Worm (Caenorhabditis elegans) whole organism, mixed stage, embryonic: ENCODE measurements around the gene R12B2.13.
A peak's percentile ranks its signal among the peaks of the same experiment; 100 is the strongest.

Experiments used
- M03D4.4 ChIP-seq: sonication (generic microtip); optimal IDR thresholded peaks from 2 replicates; lab custom pipeline; 2017; ENCODE audit warnings: mild to moderate bottlenecking, missing genetic modification characterization, missing compliant biosample characterization
- bed-3 ChIP-seq: fragments of 200-800 bp; sonication (Bioruptor generic); optimal IDR thresholded peaks from 3 replicates; lab custom pipeline; 2018; ENCODE audit warnings: mild to moderate bottlenecking, missing genetic modification characterization, moderate library complexity, missing compliant biosample characterization
- ceh-39 ChIP-seq: fragments of 150-350 bp; optimal IDR thresholded peaks from 2 replicates; lab custom pipeline; 2014; ENCODE audit warnings: missing biosample characterization, missing genetic modification characterization
- ceh-43 ChIP-seq: fragments of 200-800 bp; sonication (Bioruptor generic); optimal IDR thresholded peaks from 2 replicates; lab custom pipeline; 2018; ENCODE audit warnings: mild to moderate bottlenecking, missing genetic modification characterization, moderate library complexity, missing compliant biosample characterization
- ceh-83 ChIP-seq: fragments of 200-800 bp; sonication (Bioruptor generic); optimal IDR thresholded peaks from 2 replicates; lab custom pipeline; 2018; ENCODE audit warnings: mild to moderate bottlenecking, missing genetic modification characterization, missing compliant biosample characterization
- ces-1 ChIP-seq: fragments of 150-350 bp; optimal IDR thresholded peaks from 2 replicates; lab custom pipeline; 2014; ENCODE audit warnings: missing biosample characterization, missing genetic modification reagents, missing genetic modification characterization
- drap-1 ChIP-seq: fragments of 200-800 bp; sonication (Bioruptor generic); optimal IDR thresholded peaks from 3 replicates; lab custom pipeline; 2018; ENCODE audit warnings: mild to moderate bottlenecking, missing genetic modification characterization, missing compliant biosample characterization
- elt-1 ChIP-seq: sonication (generic microtip); optimal IDR thresholded peaks from 2 replicates; lab custom pipeline; 2017; ENCODE audit warnings: missing genetic modification characterization, mild to moderate bottlenecking, missing compliant biosample characterization, antibody characterized with exemption, moderate library complexity, borderline replicate concordance; ENCODE audit not compliant: insufficient read depth
- elt-3 ChIP-seq: fragments of 150-350 bp; optimal IDR thresholded peaks from 2 replicates; lab custom pipeline; 2014; ENCODE audit warnings: missing biosample characterization, missing genetic modification characterization
- flh-1 ChIP-seq: fragments of 200-800 bp; sonication (Bioruptor generic); optimal IDR thresholded peaks from 2 replicates; lab custom pipeline; 2018; ENCODE audit warnings: mild to moderate bottlenecking, missing genetic modification characterization, moderate library complexity, missing compliant biosample characterization
- hlh-1 ChIP-seq: fragments of 150-350 bp; optimal IDR thresholded peaks from 2 replicates; lab custom pipeline; 2014; ENCODE audit warnings: missing biosample characterization, missing genetic modification reagents, missing genetic modification characterization
- lin-13 ChIP-seq: fragments of 150-350 bp; optimal IDR thresholded peaks from 2 replicates; lab custom pipeline; 2014; ENCODE audit warnings: missing biosample characterization, missing genetic modification characterization
- lin-32 ChIP-seq: fragments of 200-800 bp; sonication (Bioruptor generic); optimal IDR thresholded peaks from 2 replicates; lab custom pipeline; 2018; ENCODE audit warnings: mild to moderate bottlenecking, missing genetic modification characterization, missing compliant biosample characterization
- lsy-2 ChIP-seq: fragments of 150-350 bp; optimal IDR thresholded peaks from 2 replicates; lab custom pipeline; 2014; ENCODE audit warnings: missing biosample characterization, missing genetic modification characterization
- mab-5 ChIP-seq: fragments of 150-350 bp; optimal IDR thresholded peaks from 2 replicates; lab custom pipeline; 2014; ENCODE audit warnings: missing biosample characterization, missing genetic modification characterization
- mep-1 ChIP-seq: fragments of 150-350 bp; optimal IDR thresholded peaks from 2 replicates; lab custom pipeline; 2017; ENCODE audit warnings: missing biosample characterization, missing genetic modification reagents, missing genetic modification characterization, inconsistent platforms
- mls-2 ChIP-seq: sonication (generic microtip); optimal IDR thresholded peaks from 2 replicates; lab custom pipeline; 2016; ENCODE audit warnings: mild to moderate bottlenecking, missing genetic modification characterization, moderate library complexity, missing compliant biosample characterization
- nhr-12 ChIP-seq: fragments of 150-350 bp; optimal IDR thresholded peaks from 2 replicates; lab custom pipeline; 2014; ENCODE audit warnings: missing biosample characterization, missing genetic modification characterization
- nhr-2 ChIP-seq: fragments of 150-350 bp; optimal IDR thresholded peaks from 2 replicates; lab custom pipeline; 2014; ENCODE audit warnings: missing biosample characterization, missing genetic modification characterization
- nhr-237 ChIP-seq: fragments of 150-350 bp; optimal IDR thresholded peaks from 2 replicates; lab custom pipeline; 2014; ENCODE audit warnings: missing biosample characterization, missing genetic modification characterization
- nhr-28 ChIP-seq: fragments of 150-350 bp; optimal IDR thresholded peaks from 2 replicates; lab custom pipeline; 2014; ENCODE audit warnings: missing biosample characterization, missing genetic modification characterization
- nhr-76 ChIP-seq: sonication (generic microtip); optimal IDR thresholded peaks from 2 replicates; lab custom pipeline; 2017; ENCODE audit warnings: missing biosample characterization, missing genetic modification characterization
- pha-4 ChIP-seq: fragments of 150-350 bp; optimal IDR thresholded peaks from 2 replicates; lab custom pipeline; 2018; ENCODE audit warnings: missing biosample characterization, missing genetic modification reagents, missing genetic modification characterization
- sem-2 ChIP-seq: fragments of 200-800 bp; sonication (Bioruptor generic); optimal IDR thresholded peaks from 2 replicates; lab custom pipeline; 2018; ENCODE audit warnings: mild to moderate bottlenecking, missing genetic modification characterization, missing compliant biosample characterization
- snpc-4 ChIP-seq: fragments of 150-350 bp; optimal IDR thresholded peaks from 2 replicates; lab custom pipeline; 2014; ENCODE audit warnings: missing biosample characterization, missing genetic modification characterization
- unc-120 ChIP-seq: sonication (generic microtip); optimal IDR thresholded peaks from 2 replicates; lab custom pipeline; 2017; ENCODE audit warnings: missing genetic modification characterization, missing compliant biosample characterization; ENCODE audit not compliant: poor library complexity, severe bottlenecking
- unc-39 ChIP-seq: fragments of 150-350 bp; optimal IDR thresholded peaks from 2 replicates; lab custom pipeline; 2014; ENCODE audit warnings: missing biosample characterization, missing genetic modification characterization
- zip-8 ChIP-seq: fragments of 150-350 bp; optimal IDR thresholded peaks from 2 replicates; lab custom pipeline; 2014; ENCODE audit warnings: missing biosample characterization, missing genetic modification characterization
- ztf-11 ChIP-seq: fragments of 150-350 bp; optimal IDR thresholded peaks from 2 replicates; lab custom pipeline; 2014; ENCODE audit warnings: missing biosample characterization, missing genetic modification characterization

The R12B2.13 gene

ce11 chrIII:5836261-5836660 lies 3.0 kb upstream of the R12B2.13 start:
- TF ChIP-seq elt-1 (tag; lab: Kevin White, UChicago) = peak; percentile 6
- TF ChIP-seq bed-3 (GFP tag; lab: Kevin White, UChicago) = no peak
- TF ChIP-seq, all 35 proteins: peak for 1

ce11 chrIII:5835163-5835871 lies 2.0 kb upstream of the R12B2.13 start:
- no peak for TF ChIP-seq lsy-2 (tag; lab: Kevin White, UChicago)
- peak; percentile 53 for TF ChIP-seq unc-120 (tag; lab: Kevin White, UChicago)
- no peak for TF ChIP-seq nhr-28 (tag; lab: Kevin White, UChicago)
- no peak for TF ChIP-seq flh-1 (GFP tag; lab: Kevin White, UChicago)
- TF ChIP-seq elt-3 (tag; lab: Kevin White, UChicago) = peak; percentile 10
- TF ChIP-seq hlh-1 (tag; lab: Kevin White, UChicago) = peak; percentile 88
- TF ChIP-seq unc-39 = no peak

- no peak for TF ChIP-seq elt-1 (tag; lab: Kevin White, UChicago)
- TF ChIP-seq lin-13 = no peak
- peak; percentile 54 for TF ChIP-seq ces-1 (GFP tag; lab: Kevin White, UChicago)
- TF ChIP-seq zip-8 (tag; lab: Kevin White, UChicago) = no peak
- TF ChIP-seq nhr-28 (tag; lab: Kevin White, UChicago) = no peak
- TF ChIP-seq, all 35 proteins: peak for 1
Measured at ce11 chrIII:5834663-5835062, 1.4 kb upstream of the R12B2.13 start.

- TF ChIP-seq sem-2 (GFP tag; lab: Kevin White, UChicago) (no peak), snpc-4 (tag; lab: Kevin White, UChicago) (no peak), unc-39 (no peak), mab-5 (tag; lab: Kevin White, UChicago) (no peak), elt-1 (tag; lab: Kevin White, UChicago) (no peak), ztf-11 (tag; lab: Kevin White, UChicago) (no peak), zip-8 (tag; lab: Kevin White, UChicago) (no peak), ceh-39 (tag; lab: Kevin White, UChicago) (no peak), hlh-1 (tag; lab: Kevin White, UChicago) (no peak), bed-3 (GFP tag; lab: Kevin White, UChicago) (no peak), pha-4 (tag; lab: Kevin White, UChicago) (no peak), M03D4.4 (tag; lab: Kevin White, UChicago) (no peak), mep-1 (tag; lab: Kevin White, UChicago) (no peak), lin-32 (GFP tag; lab: Kevin White, UChicago) (no peak), drap-1 (no peak), ceh-43 (GFP tag; lab: Kevin White, UChicago) (no peak), flh-1 (GFP tag; lab: Kevin White, UChicago) (no peak), ceh-83 (GFP tag; lab: Kevin White, UChicago) (no peak), nhr-237 (tag; lab: Kevin White, UChicago) (no peak), nhr-76 (tag; lab: Kevin White, UChicago) (no peak)
Measured at ce11 chrIII:5834053-5834452, 777 bp upstream of the R12B2.13 start, which contains the start of gene R12B2.6. TSS of gene R12B2.6 (minus strand) at chrIII:5834153.

ce11 chrIII:5832442-5832841 lies 834 bp downstream of the R12B2.13 start:
- TF ChIP-seq unc-39 (no peak), flh-1 (GFP tag; lab: Kevin White, UChicago) (no peak), zip-8 (tag; lab: Kevin White, UChicago) (no peak), ceh-43 (GFP tag; lab: Kevin White, UChicago) (no peak), unc-120 (tag; lab: Kevin White, UChicago) (no peak), ztf-11 (tag; lab: Kevin White, UChicago) (no peak), mab-5 (tag; lab: Kevin White, UChicago) (no peak), nhr-2 (tag; lab: Kevin White, UChicago) (no peak), ceh-39 (tag; lab: Kevin White, UChicago) (no peak), mls-2 (tag; lab: Kevin White, UChicago) (no peak), lin-32 (GFP tag; lab: Kevin White, UChicago) (no peak), ces-1 (GFP tag; lab: Kevin White, UChicago) (no peak), nhr-12 (tag; lab: Kevin White, UChicago) (no peak), lsy-2 (tag; lab: Kevin White, UChicago) (no peak)
